Worm (Caenorhabditis elegans): ENCODE data around the gene snt-7.
A peak's percentile ranks its signal among the peaks of the same experiment; 100 is the strongest.

snt-7 gene

DNA sequence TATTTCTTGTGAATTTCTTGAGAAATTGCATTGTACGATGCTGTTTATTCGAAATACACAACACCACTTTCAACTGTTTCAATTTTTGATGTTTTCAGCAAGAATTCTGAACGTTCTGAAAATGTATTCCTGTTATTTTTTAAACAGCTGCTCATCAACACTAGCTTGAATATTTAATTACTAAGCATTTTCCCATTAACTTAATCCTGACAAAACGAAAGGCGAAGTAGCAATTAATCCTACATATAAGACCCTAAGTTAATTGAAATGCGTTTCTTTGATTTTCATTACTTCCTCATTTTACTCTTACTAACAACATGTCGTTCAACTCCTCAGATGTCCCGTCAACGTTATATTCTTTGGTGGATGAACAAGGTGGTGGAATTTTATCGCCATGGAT, 30.5 kb downstream of the snt-7 start, which contains the start of gene ocr-3:
Gene ocr-3, plus strand, starts transcription at position 301 of the 400 bp plus-strand sequence.
- no peak for TF ChIP-seq F16B12.6 (tag; optimal IDR thresholded peaks at IDR 0.05)
- peak; percentile 26 for TF ChIP-seq nhr-85 (tag)

DNA sequence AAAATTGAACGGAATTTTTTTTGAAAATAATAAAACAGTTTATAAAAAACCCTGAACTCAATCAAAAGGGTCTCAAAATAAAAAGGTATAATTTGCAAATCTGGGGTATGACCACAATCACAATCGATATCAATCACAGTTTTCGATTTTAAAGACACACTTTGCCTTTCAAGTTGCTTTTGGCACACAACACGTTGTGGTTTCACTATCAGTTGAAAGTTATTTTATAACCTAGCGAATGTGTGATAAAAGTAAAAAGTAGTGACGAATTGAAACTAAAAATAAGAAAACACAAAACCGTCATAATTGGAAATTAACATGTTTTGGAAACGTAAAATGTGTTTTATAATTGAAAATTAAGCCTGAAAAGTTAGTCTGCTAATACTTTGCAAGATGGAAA, 31.3 kb downstream of the snt-7 start:
- no peak for TF ChIP-seq efl-3 (GFP tag; optimal IDR thresholded peaks at IDR 0.05)
- TF ChIP-seq elt-2 (tag; optimal IDR thresholded peaks at IDR 0.05), result peak; percentile 46

DNA sequence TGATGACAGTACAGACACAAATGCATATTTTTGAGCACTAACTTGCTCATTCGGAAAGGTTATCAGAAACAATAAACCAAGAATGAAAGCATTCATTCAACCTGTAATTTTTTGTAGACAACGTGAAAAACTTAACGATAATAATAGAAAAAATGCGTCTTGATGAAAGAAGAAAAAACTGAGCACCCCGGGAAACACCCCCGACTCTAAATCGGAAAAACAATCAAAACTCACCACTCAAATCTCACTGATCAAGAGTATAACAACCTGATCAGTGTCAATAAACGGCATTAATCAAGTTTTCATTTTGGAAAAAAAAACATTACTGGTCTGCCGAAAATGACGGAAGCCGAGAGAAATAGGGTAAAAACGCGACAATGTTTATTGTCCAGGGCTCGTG, 32.8 kb downstream of the snt-7 start, which contains the start of gene T10B10.8:
Gene T10B10.8, minus strand, starts transcription at position 101 of the 400 bp plus-strand sequence.
- no peak for TF ChIP-seq nhr-11 (tag; optimal IDR thresholded peaks at IDR 0.05)
- no peak for TF ChIP-seq zip-4 (GFP tag; optimal IDR thresholded peaks at IDR 0.05)
- no peak for TF ChIP-seq snu-23 (GFP tag; optimal IDR thresholded peaks at IDR 0.05)
- TF ChIP-seq aly-2 (tag; optimal IDR thresholded peaks at IDR 0.05), result no peak
- TF ChIP-seq xbp-1 (tag; optimal IDR thresholded peaks at IDR 0.05), result no peak
- TF ChIP-seq dpl-1 (GFP tag; optimal IDR thresholded peaks at IDR 0.05), result no peak
- no peak for TF ChIP-seq ztf-11 (tag; optimal IDR thresholded peaks at IDR 0.05)
- TF ChIP-seq unc-130 (tag; optimal IDR thresholded peaks at IDR 0.05), result no peak
- no peak for TF ChIP-seq skn-1 (tag; optimal IDR thresholded peaks at IDR 0.05)
- TF ChIP-seq nhr-85 (tag), result no peak
- TF ChIP-seq nhr-237 (tag; optimal IDR thresholded peaks at IDR 0.05), result no peak
- TF ChIP-seq C34B4.2 (tag; optimal IDR thresholded peaks at IDR 0.05), result no peak
- no peak for TF ChIP-seq ceh-82 (tag; optimal IDR thresholded peaks at IDR 0.05)

DNA sequence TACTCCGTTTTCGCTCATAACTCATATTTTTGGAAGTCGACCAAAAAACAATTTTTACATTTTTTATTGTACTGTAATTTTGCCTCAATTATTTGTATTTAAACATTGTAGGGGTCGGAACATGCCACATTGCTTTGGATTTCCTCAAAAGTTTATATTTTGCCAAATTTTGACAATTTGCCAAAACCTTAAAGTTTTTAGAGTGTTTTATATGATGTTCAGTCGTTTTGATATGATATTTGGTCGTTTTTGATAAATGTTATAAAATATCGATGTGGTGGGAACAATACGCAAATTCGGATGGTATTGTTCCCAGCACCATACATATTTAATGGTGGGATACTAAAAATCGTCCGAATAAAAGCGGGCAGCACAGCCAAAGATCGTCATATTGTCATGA, 34.8 kb downstream of the snt-7 start, which contains the start of gene T10B10.9:
Gene T10B10.9, plus strand, starts transcription at position 301 of the 400 bp plus-strand sequence.
- TF ChIP-seq isw-1 (GFP tag; IDR thresholded peaks at IDR 0.05), result no peak

DNA sequence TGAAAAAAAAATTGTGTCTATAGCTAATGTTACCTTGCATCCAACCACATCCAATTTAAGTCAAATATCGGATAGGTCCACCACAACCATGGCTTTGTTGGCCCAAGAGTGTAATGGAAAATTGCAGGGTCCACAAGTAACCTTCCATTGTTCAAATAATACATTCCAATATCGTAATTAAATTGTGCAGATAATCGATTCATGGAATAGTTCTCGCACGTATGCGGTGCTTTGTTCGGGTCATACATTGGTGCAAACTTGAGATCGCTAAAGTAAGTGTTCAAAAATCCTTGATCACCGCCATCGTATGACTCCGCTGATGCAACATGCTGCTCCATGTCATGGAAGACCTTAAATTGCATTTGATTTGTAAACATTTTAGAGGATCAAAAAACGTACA, 35.8 kb downstream of the snt-7 start:
- TF ChIP-seq efl-1 (optimal IDR thresholded peaks at IDR 0.05), result no peak
- TF ChIP-seq efl-1 (GFP tag; optimal IDR thresholded peaks at IDR 0.05 in 1 of 2), result peak in 1 of 2 experiments; percentile 9
- no peak for TF ChIP-seq skn-1 (tag; optimal IDR thresholded peaks at IDR 0.05)

DNA sequence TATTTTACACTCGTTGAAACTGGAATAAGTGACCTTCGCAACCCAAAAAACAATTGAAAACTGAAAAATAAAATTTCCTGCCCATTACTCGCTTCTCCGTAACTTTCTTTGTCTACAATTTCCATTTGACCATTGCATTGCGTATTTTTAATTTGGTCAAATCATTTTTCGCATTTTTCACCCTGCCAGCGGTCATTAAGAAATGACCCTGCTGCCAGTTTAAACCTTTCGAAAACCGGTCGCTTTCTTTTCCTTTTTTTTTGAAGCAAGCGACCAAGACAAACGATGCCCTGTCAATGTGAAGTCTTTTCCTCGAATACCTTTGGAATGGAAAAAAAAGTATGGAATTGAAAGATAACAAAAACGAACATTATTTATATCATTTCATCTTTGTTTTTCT, 38.0 kb downstream of the snt-7 start:
- TF ChIP-seq nhr-28 (tag; optimal IDR thresholded peaks at IDR 0.05) (no peak), mef-2 (tag; optimal IDR thresholded peaks at IDR 0.05) (no peak), lin-14 (GFP tag; optimal IDR thresholded peaks at IDR 0.05) (peak; percentile 31), grh-1 (GFP tag; IDR thresholded peaks at IDR 0.05) (0 out of 2 replicates have a peak, but pooled peaks have one; percentile 14), hlh-4 (tag; optimal IDR thresholded peaks at IDR 0.05) (no peak), blmp-1 (tag; optimal IDR thresholded peaks at IDR 0.05) (peak; percentile 68), lsy-2 (tag; optimal IDR thresholded peaks at IDR 0.05) (peak in 1 of 2 experiments; percentile 13)

DNA sequence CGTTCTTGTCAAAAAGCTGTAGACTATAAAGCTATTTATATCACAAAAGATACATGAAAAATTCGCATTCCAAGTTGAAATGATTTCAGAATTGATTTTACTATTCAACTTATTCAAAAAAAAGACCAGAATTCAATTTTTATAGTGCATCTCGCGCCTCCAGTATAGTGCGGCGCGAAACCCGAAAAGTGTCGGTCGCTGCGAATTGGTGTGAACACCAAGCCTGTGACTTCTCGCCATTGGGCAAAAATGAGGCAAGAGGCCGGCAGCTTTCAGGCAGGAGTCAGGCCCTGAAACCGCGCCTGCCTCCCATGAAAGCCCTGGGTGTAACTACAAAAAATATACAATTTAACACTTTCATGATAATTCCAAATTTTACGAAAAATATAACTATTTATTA, 39.6 kb downstream of the snt-7 start:
- TF ChIP-seq ceh-90 (tag; optimal IDR thresholded peaks at IDR 0.05), result no peak
- TF ChIP-seq snu-23 (GFP tag; optimal IDR thresholded peaks at IDR 0.05), result no peak
- TF ChIP-seq hlh-4 (tag; optimal IDR thresholded peaks at IDR 0.05), result no peak
- peak; percentile 88 for TF ChIP-seq snpc-4 (tag; optimal IDR thresholded peaks at IDR 0.05)
- TF ChIP-seq lin-15B (tag; optimal IDR thresholded peaks at IDR 0.05), result no peak
- TF ChIP-seq fkh-4 (tag; optimal IDR thresholded peaks at IDR 0.05; ENCODE audit: borderline replicate concordance), result no peak

Measured in whole organism, L1 larva.